Fruit fly (Drosophila melanogaster) whole organism, embryonic: Measurements from ENCODE around the gene CG33298.

Experiments used
- CG16863 ChIP-seq: fragments of 200-800 bp; sonication (Bioruptor generic); optimal IDR thresholded peaks from 3 replicates; lab custom pipeline; 2016; ENCODE audit warnings: missing biosample characterization, missing genetic modification characterization
- CkIIα-i1 ChIP-seq: fragments of 200-800 bp; sonication (Bioruptor generic); IDR thresholded peaks from 2 replicates; pipeline ENCODE4 v1.3.6; 2022; ENCODE audit warnings: missing biosample characterization, missing genetic modification characterization
- Sox102F ChIP-seq: fragments of 200-800 bp; sonication (Bioruptor generic); optimal IDR thresholded peaks from 2 replicates; lab custom pipeline; 2018; ENCODE audit warnings: missing biosample characterization, mild to moderate bottlenecking, missing genetic modification characterization, moderate library complexity
- exex ChIP-seq: fragments of 200-800 bp; sonication (Bioruptor generic); optimal IDR thresholded peaks from 4 replicates; lab custom pipeline; 2018; ENCODE audit warnings: missing biosample characterization, mild to moderate bottlenecking, missing genetic modification characterization, moderate library complexity
- mld ChIP-seq: fragments of 200-800 bp; sonication (Bioruptor generic); IDR thresholded peaks from 3 replicates; pipeline ENCODE4 v1.3.6; 2022; ENCODE audit warnings: missing biosample characterization, missing genetic modification characterization; ENCODE audit not compliant: partially characterized antibody

dm6 chr2L:9487468-9487867 is 7.8 kb upstream of the CG33298 start:
- no peak for TF ChIP-seq Sox102F (GFP tag; lab: Kevin White, UChicago)
- no peak for TF ChIP-seq CG16863
- no peak for TF ChIP-seq exex (tag; lab: Kevin White, UChicago)
- no peak for TF ChIP-seq mld (GFP tag; lab: Robert Waterston, UW)
- no peak for TF ChIP-seq CkIIα-i1 (GFP tag; lab: Robert Waterston, UW)
